Fruit fly (Drosophila melanogaster): ENCODE measurements around the gene hoip.

Gene hoip

dm6 chr2L:9705872-9706317 lies 6.3 kb downstream of the hoip start, which contains the start of gene CG31710 (continued):
- no peak for TF ChIP-seq Ssrp (tag; optimal IDR thresholded peaks at IDR 0.05)
- no peak for TF ChIP-seq CG30431 (GFP tag; optimal IDR thresholded peaks at IDR 0.05)
- no peak for TF ChIP-seq Atf3 (GFP tag; optimal IDR thresholded peaks at IDR 0.05)
- TF ChIP-seq usp (GFP tag; optimal IDR thresholded peaks at IDR 0.05): no peak
- no peak for TF ChIP-seq aop (GFP tag; IDR thresholded peaks at IDR 0.05)
- TF ChIP-seq trem (tag; optimal IDR thresholded peaks at IDR 0.05): no peak
- TF ChIP-seq croc (GFP tag; conservative IDR thresholded peaks at IDR 0.05): no peak
- TF ChIP-seq wek (GFP tag; optimal IDR thresholded peaks at IDR 0.05): peak; percentile 37
- TF ChIP-seq kni (GFP tag; optimal IDR thresholded peaks at IDR 0.05): peak; percentile 62
- peak; percentile 34; the same call in 1 of the 2 replicates for TF ChIP-seq amos (GFP tag; IDR thresholded peaks at IDR 0.05; ENCODE audit: partially characterized antibody)
- no peak for TF ChIP-seq chif (GFP tag; optimal IDR thresholded peaks at IDR 0.05)
- no peak for TF ChIP-seq tup (GFP tag; optimal IDR thresholded peaks at IDR 0.05)
- no peak for TF ChIP-seq CG18262 (tag; optimal IDR thresholded peaks at IDR 0.05)
- TF ChIP-seq CG10147 (GFP tag; optimal IDR thresholded peaks at IDR 0.05): peak; percentile 11
- TF ChIP-seq CG42726 (GFP tag; IDR thresholded peaks at IDR 0.05; ENCODE audit: partially characterized antibody): peak; percentile 59; the same call in 1 of the 2 replicates
- TF ChIP-seq Drgx (GFP tag; IDR thresholded peaks at IDR 0.05): no peak
- TF ChIP-seq da (GFP tag; optimal IDR thresholded peaks at IDR 0.05): no peak
- TF ChIP-seq CG2889 (GFP tag; IDR thresholded peaks at IDR 0.05): no peak
- TF ChIP-seq CG18599 (GFP tag; optimal IDR thresholded peaks at IDR 0.05): no peak
- no peak for TF ChIP-seq CG10209 (GFP tag; optimal IDR thresholded peaks at IDR 0.05)
- TF ChIP-seq CG3065 (GFP tag; optimal IDR thresholded peaks at IDR 0.05): no peak
- TF ChIP-seq oc (tag; optimal IDR thresholded peaks at IDR 0.05): peak; percentile 44
- TF ChIP-seq CG18011 (GFP tag; optimal IDR thresholded peaks at IDR 0.05): no peak
- no peak for TF ChIP-seq nmo (GFP tag; optimal IDR thresholded peaks at IDR 0.05)
- no peak for TF ChIP-seq CG43689 (GFP tag; IDR thresholded peaks at IDR 0.05)
- TF ChIP-seq CG17612 (GFP tag; IDR thresholded peaks at IDR 0.05): no peak
- TF ChIP-seq Mes4 (GFP tag; optimal IDR thresholded peaks at IDR 0.05): no peak
- no peak for TF ChIP-seq odd (GFP tag; optimal IDR thresholded peaks at IDR 0.05)
- TF ChIP-seq nau (GFP tag; optimal IDR thresholded peaks at IDR 0.05): no peak
- TF ChIP-seq HmgZ (tag; optimal IDR thresholded peaks at IDR 0.05): peak; percentile 46
- no peak for TF ChIP-seq tgo (GFP tag; IDR thresholded peaks at IDR 0.05)
- TF ChIP-seq Dip2 (GFP tag; IDR thresholded peaks at IDR 0.05): no peak
- no peak for TF ChIP-seq fd96Cb (tag; optimal IDR thresholded peaks at IDR 0.05)
- no peak for TF ChIP-seq CG17912 (GFP tag; optimal IDR thresholded peaks at IDR 0.05)
- TF ChIP-seq ab (GFP tag; optimal IDR thresholded peaks at IDR 0.05): no peak
- TF ChIP-seq CG14965 (GFP tag; optimal IDR thresholded peaks at IDR 0.05; ENCODE audit: borderline replicate concordance): no peak
- no peak for TF ChIP-seq CG8359 (GFP tag; optimal IDR thresholded peaks at IDR 0.05; ENCODE audit: borderline replicate concordance)
- no peak for TF ChIP-seq CG11696 (GFP tag; IDR thresholded peaks at IDR 0.05)
- no peak for TF ChIP-seq CG6689 (GFP tag; IDR thresholded peaks at IDR 0.05)
- TF ChIP-seq MTF-1 (GFP tag; optimal IDR thresholded peaks at IDR 0.05; ENCODE audit: borderline replicate concordance): no peak
- no peak for TF ChIP-seq Oaz (GFP tag; IDR thresholded peaks at IDR 0.05)
- TF ChIP-seq CG3726 (GFP tag; IDR thresholded peaks at IDR 0.05): no peak
- no peak; the same call in 1 of the 2 replicates for TF ChIP-seq onecut (GFP tag; IDR thresholded peaks at IDR 0.05)
- no peak for TF ChIP-seq CG33213 (GFP tag; optimal IDR thresholded peaks at IDR 0.05)
- no peak for TF ChIP-seq gsb-n (tag; optimal IDR thresholded peaks at IDR 0.05)
- no peak for TF ChIP-seq CG8089 (GFP tag; optimal IDR thresholded peaks at IDR 0.05)
- TF ChIP-seq ase (GFP tag; IDR thresholded peaks at IDR 0.05): no peak
- TF ChIP-seq stwl (tag; optimal IDR thresholded peaks at IDR 0.05): peak; percentile 30
- TF ChIP-seq CG10431 (GFP tag; optimal IDR thresholded peaks at IDR 0.05): no peak
- no peak for TF ChIP-seq salm (tag; optimal IDR thresholded peaks at IDR 0.05)
- 0 out of 2 replicates have a peak, but pooled peaks have one; percentile 41 for TF ChIP-seq tna (GFP tag; IDR thresholded peaks at IDR 0.05; ENCODE audit: partially characterized antibody)

Measured in whole organism, embryonic.